Worm (Caenorhabditis elegans) whole organism, late embryonic: ENCODE results near the gene clec-71.

ENCODE experiments used
- elt-2 ChIP-seq: sonication (generic microtip); optimal IDR thresholded peaks from 2 replicates; lab custom pipeline; 2016; ENCODE audit warnings: missing genetic modification reagents, missing genetic modification characterization, missing compliant biosample characterization
- pax-1 ChIP-seq: fragments of 150-350 bp; optimal IDR thresholded peaks from 2 replicates; lab custom pipeline; 2014; ENCODE audit warnings: missing biosample characterization, missing genetic modification characterization
- tbx-7 ChIP-seq: sonication (generic microtip); optimal IDR thresholded peaks from 2 replicates; lab custom pipeline; 2016; ENCODE audit warnings: missing genotype, missing genetic modification characterization, missing compliant biosample characterization
- unc-55 ChIP-seq: sonication (generic microtip); optimal IDR thresholded peaks from 2 replicates; lab custom pipeline; 2017; ENCODE audit warnings: missing biosample characterization, missing genetic modification reagents, missing genetic modification characterization

DNA sequence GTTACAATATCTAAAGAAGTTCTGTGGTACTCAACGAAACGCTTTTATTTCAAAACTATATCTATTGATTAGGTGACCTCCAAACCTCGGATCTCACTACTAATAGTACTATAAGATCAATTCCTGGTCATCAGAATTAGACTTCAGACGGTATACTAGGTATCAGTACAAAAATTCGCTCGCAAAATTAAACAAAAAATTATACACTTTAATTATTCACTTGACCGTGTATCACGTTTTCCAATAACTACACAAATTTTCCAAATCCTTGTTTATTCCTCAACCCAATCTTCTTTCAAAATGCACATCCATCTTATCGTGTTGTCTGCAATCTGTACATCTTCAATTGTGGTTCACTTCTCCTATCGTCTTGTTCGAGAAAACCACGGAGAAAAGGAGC, 19.1 kb upstream of the clec-71 start, which contains the start of gene F56D6.23:
- TF ChIP-seq pax-1 (tag; lab: Kevin White, UChicago) (no peak), tbx-7 (tag; lab: Kevin White, UChicago) (no peak), elt-2 (tag; lab: Kevin White, UChicago) (no peak), unc-55 (GFP tag; lab: Kevin White, UChicago) (no peak)
